Worm (Caenorhabditis elegans): ENCODE measurements around the gene F01F1.15.
A peak's percentile ranks its signal among the peaks of the same experiment; 100 is the strongest.

DNA sequence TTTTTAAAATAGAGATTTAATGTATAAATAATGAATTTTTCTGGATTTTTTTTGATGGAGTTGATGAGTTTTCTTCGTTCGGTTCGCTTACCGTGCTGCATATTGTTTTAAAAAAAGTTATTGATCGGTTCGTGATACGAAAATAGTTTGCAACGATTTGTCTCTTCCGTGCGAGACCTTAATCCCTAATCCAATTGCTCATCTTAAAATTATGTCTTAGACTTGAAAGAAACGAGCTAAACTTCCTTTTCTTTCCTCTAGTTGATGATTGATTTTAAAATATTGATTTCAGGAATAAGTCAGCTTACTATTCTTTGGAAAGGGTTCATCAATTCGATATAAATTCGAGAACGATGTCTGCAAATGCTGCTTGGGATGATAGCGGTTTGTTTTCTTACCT, 39.1 kb upstream of the F01F1.15 start, which contains the start of gene C28H8.3:
- TF ChIP-seq bed-1 (GFP tag; IDR thresholded peaks at IDR 0.05) (no peak), F23B12.7 (tag; optimal IDR thresholded peaks at IDR 0.05; ENCODE audit: insufficient read depth) (no peak), K12H6.12 (tag; optimal IDR thresholded peaks at IDR 0.05) (no peak), ztf-18 (tag; optimal IDR thresholded peaks at IDR 0.05) (no peak), ceh-100 (GFP tag; IDR thresholded peaks at IDR 0.05) (no peak), hmg-1.2 (GFP tag; IDR thresholded peaks at IDR 0.05) (peak; percentile 19; the same call in 1 of the 2 replicates), gei-17 (GFP tag; optimal IDR thresholded peaks at IDR 0.05) (no peak), F33H1.4 (GFP tag; IDR thresholded peaks at IDR 0.05) (no peak), pha-4 (tag; optimal IDR thresholded peaks at IDR 0.05) (no peak), ama-1 (optimal IDR thresholded peaks at IDR 0.05) (no peak), ama-1 (GFP tag; optimal IDR thresholded peaks at IDR 0.05) (no peak), snpc-1.1 (tag; optimal IDR thresholded peaks at IDR 0.05; ENCODE audit: insufficient read depth) (no peak), bed-2 (GFP tag; IDR thresholded peaks at IDR 0.05) (no peak)

All from whole organism, young adult.